Fruit fly (Drosophila melanogaster): ENCODE results near the gene CG13458.

Gene CG13458

dm6 chr3L:15161549-15161948 lies 48.2 kb downstream of the CG13458 start, which contains the start of gene CG6878 (continued):
- TF ChIP-seq CG42726 (GFP tag; IDR thresholded peaks at IDR 0.05; ENCODE audit: partially characterized antibody) = no peak
- TF ChIP-seq Awh (GFP tag; IDR thresholded peaks at IDR 0.05) = no peak
- no peak for TF ChIP-seq CG2129 (GFP tag; IDR thresholded peaks at IDR 0.05; ENCODE audit: partially characterized antibody)
- peak; percentile 38 for TF ChIP-seq CG17829 (tag; optimal IDR thresholded peaks at IDR 0.05)
- TF ChIP-seq CG4730 (GFP tag; IDR thresholded peaks at IDR 0.05) = no peak
- no peak for TF ChIP-seq B-H1 (GFP tag; IDR thresholded peaks at IDR 0.05)
- TF ChIP-seq CG17802 (tag; optimal IDR thresholded peaks at IDR 0.05) = no peak
- peak; percentile 46 for TF ChIP-seq CG10267 (tag; optimal IDR thresholded peaks at IDR 0.05)
- TF ChIP-seq zf30C (GFP tag; optimal IDR thresholded peaks at IDR 0.05) = no peak
- no peak for TF ChIP-seq pfk (GFP tag; optimal IDR thresholded peaks at IDR 0.05)
- TF ChIP-seq kah (GFP tag; optimal IDR thresholded peaks at IDR 0.05) = peak; percentile 27
- TF ChIP-seq CG10321 (GFP tag; IDR thresholded peaks at IDR 0.05) = no peak
- TF ChIP-seq CG1024 (GFP tag; IDR thresholded peaks at IDR 0.05) = no peak
- TF ChIP-seq CG5180 (GFP tag; optimal IDR thresholded peaks at IDR 0.05) = no peak
- no peak for TF ChIP-seq tll (GFP tag; optimal IDR thresholded peaks at IDR 0.05)
- TF ChIP-seq CG9932 (GFP tag; IDR thresholded peaks at IDR 0.05) = no peak; the same call in 1 of the 2 replicates
- TF ChIP-seq CG30431 (GFP tag; optimal IDR thresholded peaks at IDR 0.05) = no peak
- TF ChIP-seq Ets97D (GFP tag; optimal IDR thresholded peaks at IDR 0.05) = peak; percentile 71
- TF ChIP-seq CG12391 (tag; optimal IDR thresholded peaks at IDR 0.05) = peak; percentile 29
- TF ChIP-seq CG17912 (GFP tag; optimal IDR thresholded peaks at IDR 0.05) = peak; percentile 68
- TF ChIP-seq inv (GFP tag; IDR thresholded peaks at IDR 0.05; ENCODE audit: partially characterized antibody) = no peak
- TF ChIP-seq CG4360 (GFP tag; IDR thresholded peaks at IDR 0.05) = no peak
- no peak for TF ChIP-seq CG11695 (GFP tag; IDR thresholded peaks at IDR 0.05)
- peak; percentile 40; the same call in 1 of the 2 replicates for TF ChIP-seq CG32532 (GFP tag; IDR thresholded peaks at IDR 0.05)
- peak; percentile 8 for TF ChIP-seq CG10979 (tag; optimal IDR thresholded peaks at IDR 0.05)
- peak; percentile 56 for TF ChIP-seq CG7987 (GFP tag; optimal IDR thresholded peaks at IDR 0.05)
- TF ChIP-seq CG4617 (GFP tag; optimal IDR thresholded peaks at IDR 0.05; ENCODE audit: borderline replicate concordance) = peak; percentile 67
- TF ChIP-seq CG8089 (GFP tag; optimal IDR thresholded peaks at IDR 0.05) = no peak
- TF ChIP-seq gcm (GFP tag; optimal IDR thresholded peaks at IDR 0.05) = no peak
- no peak for TF ChIP-seq Lpt (GFP tag; optimal IDR thresholded peaks at IDR 0.05)
- peak; percentile 67 for TF ChIP-seq CG15514 (GFP tag; optimal IDR thresholded peaks at IDR 0.05)
- no peak for TF ChIP-seq repo (GFP tag; optimal IDR thresholded peaks at IDR 0.05)
- no peak for TF ChIP-seq MTF-1 (GFP tag; optimal IDR thresholded peaks at IDR 0.05; ENCODE audit: borderline replicate concordance)
- TF ChIP-seq CG15269 (tag; optimal IDR thresholded peaks at IDR 0.05) = no peak
- TF ChIP-seq CG17361 (GFP tag; IDR thresholded peaks at IDR 0.05) = no peak
- TF ChIP-seq prd (optimal IDR thresholded peaks at IDR 0.05) = no peak
- TF ChIP-seq prd (GFP tag; IDR thresholded peaks at IDR 0.05) = no peak
- TF ChIP-seq Elba2 (GFP tag; optimal IDR thresholded peaks at IDR 0.05) = no peak
- TF ChIP-seq dmrt99B (tag; optimal IDR thresholded peaks at IDR 0.05) = no peak
- peak; percentile 63 for TF ChIP-seq CG12659 (GFP tag; optimal IDR thresholded peaks at IDR 0.05)
- peak; percentile 52 for TF ChIP-seq B-H2 (GFP tag; optimal IDR thresholded peaks at IDR 0.05)
- TF ChIP-seq z (GFP tag; IDR thresholded peaks at IDR 0.05) = no peak
- peak; percentile 34; the same call in 1 of the 3 replicates for TF ChIP-seq row (GFP tag; IDR thresholded peaks at IDR 0.05)
- no peak for TF ChIP-seq danr (GFP tag; IDR thresholded peaks at IDR 0.05)
- TF ChIP-seq dmrt11E (tag; optimal IDR thresholded peaks at IDR 0.05) = no peak
- no peak for TF ChIP-seq lov (optimal IDR thresholded peaks at IDR 0.05)
- TF ChIP-seq lov (GFP tag; IDR thresholded peaks at IDR 0.05) = no peak
- TF ChIP-seq lbe (GFP tag; optimal IDR thresholded peaks at IDR 0.05) = no peak
- TF ChIP-seq CG3726 (GFP tag; IDR thresholded peaks at IDR 0.05) = no peak
- TF ChIP-seq CG11696 (GFP tag; IDR thresholded peaks at IDR 0.05) = no peak
- TF ChIP-seq CG4404 (GFP tag; IDR thresholded peaks at IDR 0.05) = no peak

All from whole organism, embryonic.